Worm (Caenorhabditis elegans) whole organism, midembryonic: ENCODE measurements around the gene T06D4.2.

Experiments used
- flt-1 ChIP-seq: fragments of 200-800 bp; sonication (Bioruptor generic); IDR thresholded peaks from 2 replicates; pipeline ENCODE4 v1.3.6; 2022; ENCODE audit warnings: missing genetic modification characterization, missing compliant biosample characterization
- klf-2 ChIP-seq: fragments of 200-800 bp; sonication (Bioruptor generic); conservative IDR thresholded peaks from 2 replicates; pipeline ENCODE4 v1.3.6; 2022; ENCODE audit warnings: missing genetic modification reagents, missing genetic modification characterization, missing compliant biosample characterization
- ztf-29 ChIP-seq: fragments of 200-800 bp; sonication (Bioruptor generic); IDR thresholded peaks from 2 replicates; pipeline ENCODE4 v1.3.6; 2022; ENCODE audit warnings: missing genetic modification reagents, missing genetic modification characterization, missing compliant biosample characterization

- TF ChIP-seq klf-2 (no peak), flt-1 (GFP tag; lab: Robert Waterston, UW) (no peak), ztf-29 (GFP tag; lab: Robert Waterston, UW) (no peak)
Observed at ce11 chrII:3338556-3338955, 47.1 kb downstream of the T06D4.2 start, which contains the start of gene F14D2.7.
